Fruit fly (Drosophila melanogaster) whole organism, wandering third instar larva: ENCODE measurements around the gene IscU.

Experiments
- CG9705 ChIP-seq: fragments of 200-800 bp; sonication (Bioruptor generic); optimal IDR thresholded peaks from 2 replicates; lab custom pipeline; 2018; ENCODE audit warnings: missing biosample characterization, mild to moderate bottlenecking, missing genetic modification characterization
- CrebA ChIP-seq: fragments of 200-800 bp; sonication (Bioruptor generic); optimal IDR thresholded peaks from 2 replicates; lab custom pipeline; 2016; ENCODE audit warnings: missing biosample characterization, mild to moderate bottlenecking, missing genetic modification characterization, borderline replicate concordance
- Myc ChIP-seq: fragments of >200 bp; optimal IDR thresholded peaks from 2 replicates; lab custom pipeline; 2017
- OdsH ChIP-seq: fragments of 200-800 bp; sonication (Bioruptor generic); optimal IDR thresholded peaks from 2 replicates; lab custom pipeline; 2016; ENCODE audit warnings: missing biosample characterization, mild to moderate bottlenecking, missing genetic modification characterization
- dmrt93B ChIP-seq: fragments of 200-800 bp; sonication (Bioruptor generic); optimal IDR thresholded peaks from 2 replicates; lab custom pipeline; 2018; ENCODE audit warnings: missing biosample characterization, mild to moderate bottlenecking, missing genetic modification characterization
- dsf ChIP-seq: sonication (Bioruptor generic); optimal IDR thresholded peaks from 2 replicates; lab custom pipeline; 2016; ENCODE audit warnings: missing biosample characterization, missing genetic modification characterization, borderline replicate concordance
- foxo ChIP-seq, 2 experiments: fragments of 200-800 bp; sonication (Bioruptor generic); optimal IDR thresholded peaks; 2 replicates in 1 of 2; 3 replicates in 1 of 2; lab custom pipeline; 2016 to 2017; ENCODE audit warnings: missing biosample characterization in 2 of 2, missing genetic modification characterization in 2 of 2
- fru ChIP-seq: fragments of 200-800 bp; sonication (Bioruptor generic); optimal IDR thresholded peaks from 3 replicates; lab custom pipeline; 2016; ENCODE audit warnings: missing biosample characterization, mild to moderate bottlenecking, missing genetic modification characterization
- lola ChIP-seq: fragments of >200 bp; optimal IDR thresholded peaks from 2 replicates; lab custom pipeline; 2017; ENCODE audit warnings: missing biosample characterization, missing genetic modification characterization
- psq ChIP-seq: fragments of 200-800 bp; sonication (Bioruptor generic); optimal IDR thresholded peaks from 3 replicates; lab custom pipeline; 2017; ENCODE audit warnings: missing biosample characterization, mild to moderate bottlenecking, missing genetic modification characterization, moderate library complexity
- usp ChIP-seq: fragments of >200 bp; optimal IDR thresholded peaks from 2 replicates; lab custom pipeline; 2017; ENCODE audit warnings: missing biosample characterization, missing genetic modification characterization

IscU gene

DNA sequence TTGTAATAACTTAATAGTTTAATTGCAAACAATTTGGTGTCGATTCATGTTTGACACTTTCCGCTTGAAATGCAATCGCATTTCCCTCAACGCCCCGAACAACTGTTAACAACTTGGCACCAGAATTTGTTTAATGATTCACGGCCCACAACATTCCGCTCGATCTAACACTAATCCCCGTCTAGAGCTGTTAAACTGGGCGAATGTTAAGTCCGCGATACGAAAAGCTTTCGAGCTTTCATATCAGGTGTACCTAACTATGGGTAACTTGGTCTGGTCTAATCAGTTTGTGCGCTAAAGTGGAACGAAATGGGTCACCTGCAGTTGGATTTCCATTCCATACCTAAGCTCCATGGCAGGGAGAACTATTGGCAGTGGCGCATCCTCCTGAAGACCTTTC, 50.8 kb downstream of the IscU start, which contains the start of gene CG34301:
TSS of gene CG34301 (plus strand) at position 301 of the 400 bp plus-strand sequence.
- TF ChIP-seq CrebA (GFP tag; lab: Kevin White, UChicago): no peak
- no peak for TF ChIP-seq dmrt93B
- no peak for TF ChIP-seq OdsH
- TF ChIP-seq Myc (lab: Kevin White, UChicago): no peak
- TF ChIP-seq fru (GFP tag; lab: Kevin White, UChicago): no peak
- TF ChIP-seq usp (GFP tag; lab: Kevin White, UChicago): no peak
- TF ChIP-seq foxo (GFP tag; optimal IDR thresholded peaks at IDR 0.05; lab: Kevin White, UChicago): no peak
- no peak for TF ChIP-seq lola
- TF ChIP-seq psq (GFP tag; lab: Kevin White, UChicago): no peak
- no peak for TF ChIP-seq dsf (GFP tag; lab: Kevin White, UChicago)
- TF ChIP-seq CG9705 (GFP tag; lab: Kevin White, UChicago): no peak
- TF ChIP-seq, all 38 proteins: peak for 0
